Worm (Caenorhabditis elegans): ENCODE measurements around the gene F43C11.6.

Gene F43C11.6

DNA sequence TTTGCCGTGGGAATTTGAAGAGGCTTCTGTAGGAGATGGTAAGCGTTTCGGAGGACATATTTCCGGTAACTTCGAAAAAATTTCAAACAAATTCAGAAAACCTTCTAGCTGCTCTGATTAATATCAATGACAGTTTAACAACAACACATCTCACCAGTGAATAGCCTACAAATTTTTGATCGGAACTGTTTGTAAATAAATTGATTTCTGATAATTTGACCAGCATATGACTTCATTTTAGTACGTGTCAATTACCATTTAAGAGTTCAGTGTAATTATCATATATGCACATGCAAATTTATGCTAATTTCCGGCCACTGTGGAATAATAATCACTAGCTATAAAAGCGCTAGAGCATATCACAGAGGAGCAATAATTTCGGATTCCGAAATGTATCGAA lies 17.3 kb upstream of the F43C11.6 start, which contains the start of gene ZK1240.11:
ZK1240.11 (plus strand) TSS at position 301 of the 400 bp plus-strand sequence.
- TF ChIP-seq zag-1 (tag; optimal IDR thresholded peaks at IDR 0.05) (no peak), php-3 (GFP tag; IDR thresholded peaks at IDR 0.05) (no peak), mdl-1 (tag; optimal IDR thresholded peaks at IDR 0.05) (no peak), daf-8 (GFP tag; IDR thresholded peaks at IDR 0.05) (no peak), nhr-11 (tag; optimal IDR thresholded peaks at IDR 0.05) (no peak), lin-39 (tag; optimal IDR thresholded peaks at IDR 0.05) (no peak), dmd-9 (GFP tag; IDR thresholded peaks at IDR 0.05) (no peak), dmd-6 (GFP tag; IDR thresholded peaks at IDR 0.05) (no peak), zip-2 (tag; optimal IDR thresholded peaks at IDR 0.05) (no peak), saeg-2 (GFP tag; IDR thresholded peaks at IDR 0.05) (no peak), jun-1 (tag; optimal IDR thresholded peaks at IDR 0.05) (no peak)

DNA sequence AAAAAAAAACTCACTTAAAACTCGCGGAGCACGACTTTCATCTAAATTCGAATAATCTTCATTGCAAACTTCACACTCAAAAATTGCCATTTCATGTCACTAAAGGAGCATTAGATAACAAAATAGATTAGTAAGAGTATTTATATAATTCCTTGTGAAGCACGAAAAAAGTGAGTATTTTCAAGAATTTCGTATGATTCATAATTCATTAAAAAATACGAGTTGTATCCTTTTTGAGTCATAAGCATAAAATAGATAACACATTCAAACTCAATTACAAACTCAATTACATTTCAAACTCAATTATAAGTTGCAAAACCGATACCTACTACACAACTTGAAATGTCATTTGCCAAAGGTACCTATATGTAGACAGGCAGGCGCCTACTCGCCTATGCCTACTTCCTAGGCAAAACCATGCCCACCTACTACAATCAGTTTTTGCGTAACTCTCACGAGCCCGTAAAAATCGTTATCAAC lies 13.2 kb upstream of the F43C11.6 start, which contains the start of the genes ZK1240.8 and ZK1240.1:
ZK1240.8 (minus strand) TSS at position 101 of the 480 bp plus-strand sequence.
ZK1240.1 (plus strand) TSS at position 430 of the 480 bp plus-strand sequence.
- TF ChIP-seq mdl-1 (tag; optimal IDR thresholded peaks at IDR 0.05) (no peak), mxl-2 (GFP tag; conservative IDR thresholded peaks at IDR 0.05) (no peak), rbr-2 (tag; optimal IDR thresholded peaks at IDR 0.05) (no peak), madf-9 (GFP tag; conservative IDR thresholded peaks at IDR 0.05) (no peak), unc-62 (GFP tag; optimal IDR thresholded peaks at IDR 0.05 in 1 of 2) (peak in 1 of 2 experiments; percentile 86), unc-62 (tag; optimal IDR thresholded peaks at IDR 0.05) (no peak), daf-8 (GFP tag; IDR thresholded peaks at IDR 0.05) (no peak), D1046.2 (GFP tag; IDR thresholded peaks at IDR 0.05) (no peak), nhr-28 (tag; optimal IDR thresholded peaks at IDR 0.05) (peak; percentile 3), dmd-6 (GFP tag; IDR thresholded peaks at IDR 0.05) (no peak), Y48G9A.11 (GFP tag; IDR thresholded peaks at IDR 0.05) (no peak)

DNA sequence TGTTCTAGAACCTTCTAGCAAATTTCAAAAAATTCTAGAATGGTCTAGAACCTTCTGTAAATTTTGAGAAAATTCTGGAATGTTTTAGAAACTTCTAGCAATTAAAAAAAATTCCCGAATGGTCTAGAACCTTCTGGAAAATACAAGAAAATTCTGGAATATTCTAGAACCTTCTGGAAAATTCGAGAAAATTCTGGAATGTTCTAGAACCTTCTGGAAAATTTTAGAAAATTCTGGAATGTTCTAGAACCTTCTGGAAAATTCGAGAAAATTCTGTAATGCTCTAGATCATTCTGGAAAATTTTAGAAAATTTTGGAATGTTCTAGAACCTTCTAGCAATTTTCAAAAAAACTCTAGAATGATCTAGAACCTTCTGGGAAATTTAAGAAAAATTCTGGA lies 11.8 kb upstream of the F43C11.6 start:
- no peak for TF ChIP-seq madf-9 (GFP tag; conservative IDR thresholded peaks at IDR 0.05)
- TF ChIP-seq mdt-29 (GFP tag; IDR thresholded peaks at IDR 0.05): 0 out of 2 replicates have a peak, but pooled peaks have one; percentile 28
- TF ChIP-seq ceh-44 (GFP tag; IDR thresholded peaks at IDR 0.05): no peak
- no peak for TF ChIP-seq lin-13 (GFP tag; optimal IDR thresholded peaks at IDR 0.05)
- no peak for TF ChIP-seq spr-1 (tag; optimal IDR thresholded peaks at IDR 0.05)

DNA sequence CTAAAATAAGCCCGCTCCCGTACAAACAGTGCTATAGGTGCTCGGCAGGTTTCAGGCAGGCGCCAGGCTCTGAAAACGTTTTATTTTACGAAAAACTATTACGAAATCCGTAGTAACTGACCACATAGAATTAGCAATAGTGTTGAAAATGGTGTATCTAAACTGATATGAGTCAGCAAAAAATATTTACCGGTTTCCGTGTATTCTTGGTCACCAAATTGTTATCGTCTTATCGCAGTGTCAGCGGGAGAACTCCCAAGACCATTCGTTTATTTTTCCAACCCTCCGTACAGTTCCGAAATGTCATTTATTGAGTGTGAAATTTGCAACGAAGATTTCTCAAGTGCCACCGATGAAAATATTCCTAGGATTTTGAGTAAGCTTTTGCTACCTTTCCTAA lies 10.0 kb upstream of the F43C11.6 start, which contains the start of gene F43C11.8:
F43C11.8 (plus strand) TSS at position 301 of the 400 bp plus-strand sequence.
- TF ChIP-seq daf-12 (tag; optimal IDR thresholded peaks at IDR 0.05) (no peak), daf-16 (GFP tag; optimal IDR thresholded peaks at IDR 0.05) (no peak), daf-16 (tag; optimal IDR thresholded peaks at IDR 0.05) (peak; percentile 11)

DNA sequence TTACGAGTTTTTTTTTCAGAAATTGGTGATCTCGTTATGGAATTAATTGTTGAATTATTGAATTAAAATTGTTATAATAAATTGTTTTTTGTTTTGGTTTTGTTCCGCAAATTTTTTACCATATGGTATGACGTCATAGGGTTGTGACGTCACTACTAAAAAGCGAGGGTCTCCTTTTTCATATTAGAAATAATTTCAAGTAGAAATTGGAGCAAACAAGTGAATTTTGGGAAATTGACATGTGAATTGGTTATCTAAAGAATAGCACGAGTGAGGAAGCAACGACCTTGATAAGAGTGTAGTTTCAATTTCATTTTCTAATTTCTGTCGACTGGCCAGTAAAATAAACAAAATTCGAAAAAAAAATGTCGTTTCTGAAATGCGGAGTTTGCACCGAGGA lies 6.7 kb upstream of the F43C11.6 start, which contains the start of gene F43C11.7:
F43C11.7 (plus strand) TSS at position 326 of the 400 bp plus-strand sequence.
- TF ChIP-seq Y75B8A.6 (GFP tag; IDR thresholded peaks at IDR 0.05) (no peak), mdl-1 (tag; optimal IDR thresholded peaks at IDR 0.05) (peak in 1 of 2 experiments; percentile 35), nhr-28 (tag; optimal IDR thresholded peaks at IDR 0.05) (peak; percentile 82), ceh-44 (GFP tag; IDR thresholded peaks at IDR 0.05) (no peak), spr-1 (tag; optimal IDR thresholded peaks at IDR 0.05) (no peak), unc-62 (GFP tag; optimal IDR thresholded peaks at IDR 0.05 in 1 of 2) (no peak), unc-62 (tag; optimal IDR thresholded peaks at IDR 0.05) (no peak), madf-5 (GFP tag; IDR thresholded peaks at IDR 0.05) (no peak), lir-3 (tag; optimal IDR thresholded peaks at IDR 0.05) (no peak), lin-1 (GFP tag; IDR thresholded peaks at IDR 0.05) (no peak), zip-2 (tag; optimal IDR thresholded peaks at IDR 0.05) (no peak), daf-12 (tag; optimal IDR thresholded peaks at IDR 0.05) (no peak), daf-8 (GFP tag; IDR thresholded peaks at IDR 0.05) (no peak), daf-16 (GFP tag; optimal IDR thresholded peaks at IDR 0.05) (no peak), daf-16 (tag; optimal IDR thresholded peaks at IDR 0.05) (peak; percentile 63), arid-1 (GFP tag; conservative IDR thresholded peaks at IDR 0.05) (no peak), cey-2 (tag; optimal IDR thresholded peaks at IDR 0.05; ENCODE audit: borderline replicate concordance, insufficient read depth) (no peak), snpc-1.2 (GFP tag; IDR thresholded peaks at IDR 0.05) (no peak), ceh-28 (tag; optimal IDR thresholded peaks at IDR 0.05) (no peak), rbr-2 (tag; optimal IDR thresholded peaks at IDR 0.05) (no peak), ces-1 (GFP tag; optimal IDR thresholded peaks at IDR 0.05) (no peak), jun-1 (tag; optimal IDR thresholded peaks at IDR 0.05) (no peak), nhr-6 (tag; optimal IDR thresholded peaks at IDR 0.05) (no peak), attf-4 (tag; optimal IDR thresholded peaks at IDR 0.05) (no peak), pqm-1 (tag; optimal IDR thresholded peaks at IDR 0.05) (peak; percentile 80), nhr-237 (tag; optimal IDR thresholded peaks at IDR 0.05) (no peak), hmg-1.1 (GFP tag; IDR thresholded peaks at IDR 0.05) (no peak), gei-8 (GFP tag; optimal IDR thresholded peaks at IDR 0.05) (no peak), hlh-30 (tag; optimal IDR thresholded peaks at IDR 0.05; ENCODE audit: insufficient read depth) (peak; percentile 52)

All from whole organism, L4 larva.